Worm (Caenorhabditis elegans) whole organism, L4/young adult: ENCODE measurements around the gene srd-8.

ENCODE experiments used
- W03F9.2 ChIP-seq: fragments of 150-350 bp; optimal IDR thresholded peaks from 2 replicates; lab custom pipeline; 2014; ENCODE audit warnings: missing biosample characterization, missing genetic modification characterization
- dao-5 ChIP-seq: sonication (generic microtip); optimal IDR thresholded peaks from 2 replicates; lab custom pipeline; 2016; ENCODE audit warnings: missing genotype, missing genetic modification characterization, moderate library complexity, missing compliant biosample characterization
- him-1 ChIP-seq: sonication (generic microtip); optimal IDR thresholded peaks from 2 replicates; lab custom pipeline; 2016; ENCODE audit warnings: missing genotype, missing genetic modification reagents, missing genetic modification characterization, missing compliant biosample characterization

- TF ChIP-seq him-1 (tag; lab: Kevin White, UChicago) (no peak), dao-5 (tag; lab: Kevin White, UChicago) (no peak), W03F9.2 (tag; lab: Kevin White, UChicago) (no peak)
These were observed 45.1 kb upstream of the srd-8 start, which contains the start of gene C55C3.8 for ce11 chrIV:5690386-5691080.
